Worm (Caenorhabditis elegans) whole organism, early embryonic: ENCODE results near the gene C18D4.12.

Experiments used
- ama-1 ChIP-seq: fragments of 150-350 bp; optimal IDR thresholded peaks from 2 replicates; lab custom pipeline; 2014
- scrt-1 ChIP-seq: fragments of 200-800 bp; sonication (Bioruptor generic); IDR thresholded peaks from 2 replicates; pipeline ENCODE4 v1.3.6; 2022; ENCODE audit warnings: missing genetic modification characterization, missing compliant biosample characterization

DNA sequence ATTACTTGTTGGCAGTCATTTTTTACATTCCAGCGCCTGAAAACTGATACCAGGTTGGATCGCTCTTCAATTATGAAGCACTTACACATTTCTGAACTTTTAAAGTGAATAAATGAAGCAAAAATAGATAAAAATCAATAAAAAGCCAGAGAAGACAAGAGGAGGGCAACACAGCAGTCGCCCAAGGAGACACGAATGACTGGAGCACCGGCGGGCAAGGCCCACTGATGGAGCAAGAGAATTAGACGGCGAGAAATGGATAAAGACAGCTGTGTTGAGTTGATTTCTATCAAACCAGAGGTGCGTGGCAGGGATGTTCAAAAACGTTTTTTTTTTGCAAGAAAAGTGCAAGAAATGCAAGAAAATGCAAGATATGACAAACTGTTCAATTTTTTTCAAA lies 8.9 kb upstream of the C18D4.12 start:
- no peak for TF ChIP-seq scrt-1 (GFP tag; lab: Robert Waterston, UW)
- no peak for TF ChIP-seq ama-1
